Worm (Caenorhabditis elegans): ENCODE data around the gene T16A9.3.

T16A9.3 gene

DNA sequence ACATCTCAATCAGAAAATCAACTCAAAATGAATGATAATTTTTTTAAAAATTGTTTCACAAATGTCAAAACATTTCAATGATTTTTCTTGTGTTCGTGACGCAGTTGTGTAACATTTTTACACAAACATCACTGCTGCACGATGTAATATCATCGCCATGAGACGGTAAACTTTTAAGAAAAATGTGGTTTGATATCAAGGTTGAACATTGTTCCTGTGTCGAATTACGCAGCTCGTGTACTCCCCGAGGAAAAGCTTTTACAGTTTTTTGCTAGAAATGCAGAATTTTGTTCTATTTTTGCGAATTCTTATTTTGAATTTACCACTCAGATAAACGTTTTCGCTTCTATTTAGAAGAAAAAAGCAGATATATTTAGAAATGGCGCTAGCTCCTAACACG lies 7.7 kb upstream of the T16A9.3 start (continued):
- TF ChIP-seq madf-6 (GFP tag; IDR thresholded peaks at IDR 0.05) (no peak), sea-2 (GFP tag; IDR thresholded peaks at IDR 0.05) (no peak), ztf-22 (GFP tag; optimal IDR thresholded peaks at IDR 0.05) (no peak), nfya-2 (GFP tag; IDR thresholded peaks at IDR 0.05) (no peak), tbp1 (GFP tag; optimal IDR thresholded peaks at IDR 0.05) (peak; percentile 42), D2030.7 (GFP tag; IDR thresholded peaks at IDR 0.05) (no peak), bed-1 (GFP tag; IDR thresholded peaks at IDR 0.05) (no peak), nhr-80 (tag; optimal IDR thresholded peaks at IDR 0.05) (peak; percentile 33), F55B11.4 (tag; optimal IDR thresholded peaks at IDR 0.05; ENCODE audit: borderline replicate concordance, insufficient read depth) (no peak), lag-1 (GFP tag; IDR thresholded peaks at IDR 0.05) (no peak), madf-3 (GFP tag; IDR thresholded peaks at IDR 0.05) (no peak), Y53G8AR.9 (GFP tag; conservative IDR thresholded peaks at IDR 0.05) (peak; percentile 60; the same call in 1 of the 2 replicates), F52B5.7 (tag; optimal IDR thresholded peaks at IDR 0.05) (peak; percentile 44), lsy-27 (tag; optimal IDR thresholded peaks at IDR 0.05; ENCODE audit: borderline replicate concordance, insufficient read depth) (no peak), B0336.3 (GFP tag; IDR thresholded peaks at IDR 0.05) (peak; percentile 34; the same call in 1 of the 2 replicates), snpc-4 (GFP tag; optimal IDR thresholded peaks at IDR 0.05) (no peak), snpc-4 (tag; optimal IDR thresholded peaks at IDR 0.05) (no peak), ztf-18 (tag; optimal IDR thresholded peaks at IDR 0.05) (no peak), rpc-1 (optimal IDR thresholded peaks at IDR 0.05) (no peak), rpc-1 (tag; optimal IDR thresholded peaks at IDR 0.05) (no peak), Y53F4B.3 (GFP tag; IDR thresholded peaks at IDR 0.05) (no peak), F39B2.1 (GFP tag; IDR thresholded peaks at IDR 0.05) (no peak), mel-28 (tag; optimal IDR thresholded peaks at IDR 0.05; ENCODE audit: borderline replicate concordance) (no peak), hrde-1 (tag; optimal IDR thresholded peaks at IDR 0.05; ENCODE audit: borderline replicate concordance) (no peak), ekl-4 (GFP tag; IDR thresholded peaks at IDR 0.05) (peak; percentile 35; the same call in 1 of the 2 replicates), ceh-100 (GFP tag; IDR thresholded peaks at IDR 0.05) (no peak), nfyb-1 (GFP tag; IDR thresholded peaks at IDR 0.05) (peak; percentile 83; the same call in 1 of the 2 replicates), K11D2.4 (GFP tag; IDR thresholded peaks at IDR 0.05) (no peak), somi-1 (GFP tag; optimal IDR thresholded peaks at IDR 0.05) (no peak), dpff-1 (tag; optimal IDR thresholded peaks at IDR 0.05) (no peak), F37B4.10 (GFP tag; IDR thresholded peaks at IDR 0.05) (no peak), sdz-38 (tag; optimal IDR thresholded peaks at IDR 0.05) (no peak), sptf-2 (GFP tag; optimal IDR thresholded peaks at IDR 0.05) (no peak), chd-7 (tag; optimal IDR thresholded peaks at IDR 0.05) (peak; percentile 78), ztf-28 (GFP tag; IDR thresholded peaks at IDR 0.05) (no peak), akir-1 (GFP tag; optimal IDR thresholded peaks at IDR 0.05) (no peak), aptf-2 (GFP tag; conservative IDR thresholded peaks at IDR 0.05) (no peak), ceh-58 (GFP tag; IDR thresholded peaks at IDR 0.05) (no peak), efl-1 (GFP tag; optimal IDR thresholded peaks at IDR 0.05) (no peak), ccch-3 (GFP tag; optimal IDR thresholded peaks at IDR 0.05) (no peak), ama-1 (optimal IDR thresholded peaks at IDR 0.05) (no peak), ama-1 (GFP tag; optimal IDR thresholded peaks at IDR 0.05) (no peak), attf-3 (GFP tag; conservative IDR thresholded peaks at IDR 0.05) (no peak), egrh-3 (GFP tag; IDR thresholded peaks at IDR 0.05) (no peak), hmg-1.2 (GFP tag; IDR thresholded peaks at IDR 0.05) (0 out of 2 replicates have a peak, but pooled peaks have one; percentile 9), mcd-1 (GFP tag; IDR thresholded peaks at IDR 0.05) (0 out of 2 replicates have a peak, but pooled peaks have one; percentile 10), lir-1 (GFP tag; conservative IDR thresholded peaks at IDR 0.05) (no peak), attf-6 (GFP tag; IDR thresholded peaks at IDR 0.05) (no peak), die-1 (tag; optimal IDR thresholded peaks at IDR 0.05) (no peak), unc-130 (GFP tag; optimal IDR thresholded peaks at IDR 0.05) (no peak), nhr-90 (tag; optimal IDR thresholded peaks at IDR 0.05) (no peak)

Measured in whole organism, young adult.